Worm (Caenorhabditis elegans) whole organism, midembryonic: ENCODE data around the gene wdr-37.

ENCODE experiments used
- T22C8.4 ChIP-seq: fragments of 200-800 bp; sonication (Bioruptor generic); IDR thresholded peaks from 2 replicates; pipeline ENCODE4 v1.3.6; 2022; ENCODE audit warnings: missing genetic modification characterization, missing compliant biosample characterization
- cog-1 ChIP-seq: sonication (generic microtip); optimal IDR thresholded peaks from 2 replicates; lab custom pipeline; 2016; ENCODE audit warnings: missing genetic modification characterization, missing compliant biosample characterization
- flt-1 ChIP-seq: fragments of 200-800 bp; sonication (Bioruptor generic); IDR thresholded peaks from 2 replicates; pipeline ENCODE4 v1.3.6; 2022; ENCODE audit warnings: missing genetic modification characterization, missing compliant biosample characterization
- klf-2 ChIP-seq: fragments of 200-800 bp; sonication (Bioruptor generic); conservative IDR thresholded peaks from 2 replicates; pipeline ENCODE4 v1.3.6; 2022; ENCODE audit warnings: missing genetic modification reagents, missing genetic modification characterization, missing compliant biosample characterization
- med-1 ChIP-seq: sonication (generic microtip); optimal IDR thresholded peaks from 2 replicates; lab custom pipeline; 2017; ENCODE audit warnings: missing genetic modification characterization, mild to moderate bottlenecking, missing compliant biosample characterization, antibody characterized with exemption, missing genetic modification reagents; ENCODE audit not compliant: insufficient read depth
- tab-1 ChIP-seq: fragments of 200-800 bp; sonication (Bioruptor generic); IDR thresholded peaks from 2 replicates; pipeline ENCODE4 v1.3.6; 2022; ENCODE audit warnings: missing genetic modification characterization, missing compliant biosample characterization
- ztf-23 ChIP-seq: fragments of 200-800 bp; sonication (Bioruptor generic); IDR thresholded peaks from 2 replicates; pipeline ENCODE4 v1.3.6; 2022; ENCODE audit warnings: missing genetic modification reagents, missing genetic modification characterization, missing compliant biosample characterization

ce11 chrIII:5568265-5568664 is 31.6 kb downstream of the wdr-37 start:
- TF ChIP-seq ztf-23 (GFP tag; lab: Robert Waterston, UW) (no peak), flt-1 (GFP tag; lab: Robert Waterston, UW) (no peak), cog-1 (tag; lab: Kevin White, UChicago) (no peak), tab-1 (GFP tag; lab: Robert Waterston, UW) (0 out of 2 replicates have a peak, but pooled peaks have one; percentile 59), klf-2 (GFP tag; lab: Robert Waterston, UW) (no peak), med-1 (no peak), T22C8.4 (no peak)
